Fruit fly (Drosophila melanogaster) whole organism, embryonic: ENCODE results near the gene Bet1.

Experiments
- Abd-B ChIP-seq: fragments of 200-800 bp; sonication (Bioruptor generic); optimal IDR thresholded peaks from 2 replicates; lab custom pipeline; 2018; ENCODE audit warnings: missing biosample characterization, mild to moderate bottlenecking, missing genetic modification characterization, moderate library complexity
- Aef1 ChIP-seq: fragments of 200-800 bp; sonication (Bioruptor generic); IDR thresholded peaks from 3 replicates; pipeline ENCODE4 v1.3.6; 2022; ENCODE audit warnings: missing biosample characterization, missing genetic modification characterization
- Atf6 ChIP-seq: fragments of 200-800 bp; sonication (Bioruptor generic); IDR thresholded peaks from 2 replicates; pipeline ENCODE4 v1.3.6; 2022; ENCODE audit warnings: missing biosample characterization, missing genetic modification characterization
- Bgb ChIP-seq: fragments of 200-800 bp; sonication (Bioruptor generic); IDR thresholded peaks from 2 replicates; pipeline ENCODE4 v1.3.6; 2022; ENCODE audit warnings: missing biosample characterization, missing genetic modification characterization; ENCODE audit not compliant: partially characterized antibody
- C15 ChIP-seq: fragments of 200-800 bp; sonication (Bioruptor generic); IDR thresholded peaks from 3 replicates; pipeline ENCODE4 v1.3.6; 2022; ENCODE audit warnings: missing biosample characterization, missing genetic modification characterization
- CG11398 ChIP-seq: fragments of 200-800 bp; sonication (Bioruptor generic); optimal IDR thresholded peaks from 2 replicates; lab custom pipeline; 2016; ENCODE audit warnings: missing biosample characterization, missing genetic modification characterization
- CG11696 ChIP-seq: fragments of 200-800 bp; sonication (Bioruptor generic); IDR thresholded peaks from 2 replicates; pipeline ENCODE4 v1.3.6; 2022; ENCODE audit warnings: missing biosample characterization, missing genetic modification characterization
- CG12071 ChIP-seq: fragments of 200-800 bp; sonication (Bioruptor generic); optimal IDR thresholded peaks from 3 replicates; lab custom pipeline; 2018; ENCODE audit warnings: missing biosample characterization, mild to moderate bottlenecking, missing genetic modification characterization
- CG12769 ChIP-seq: fragments of 200-800 bp; sonication (Bioruptor generic); optimal IDR thresholded peaks from 2 replicates; lab custom pipeline; 2019; ENCODE audit warnings: missing biosample characterization, mild to moderate bottlenecking, missing genetic modification characterization, moderate library complexity
- CG13123 ChIP-seq: fragments of 200-800 bp; sonication (Bioruptor generic); optimal IDR thresholded peaks from 2 replicates; lab custom pipeline; 2016; ENCODE audit warnings: missing biosample characterization, missing genetic modification characterization
- CG13424 ChIP-seq: fragments of 200-800 bp; sonication (Bioruptor generic); optimal IDR thresholded peaks from 2 replicates; lab custom pipeline; 2019; ENCODE audit warnings: missing biosample characterization, mild to moderate bottlenecking, missing genetic modification characterization, moderate library complexity
- CG15011 ChIP-seq: fragments of 200-800 bp; sonication (Bioruptor generic); optimal IDR thresholded peaks from 3 replicates; lab custom pipeline; 2018; ENCODE audit warnings: missing biosample characterization, mild to moderate bottlenecking, missing genetic modification characterization
- CG15514 ChIP-seq: fragments of 200-800 bp; sonication (Bioruptor generic); optimal IDR thresholded peaks from 3 replicates; lab custom pipeline; 2017; ENCODE audit warnings: missing biosample characterization, missing genetic modification characterization, mild to moderate bottlenecking, moderate library complexity, missing genetic modification reagents
- CG1602 ChIP-seq: fragments of 200-800 bp; sonication (Bioruptor generic); optimal IDR thresholded peaks from 3 replicates; lab custom pipeline; 2016; ENCODE audit warnings: missing biosample characterization, missing genetic modification characterization
- CG17186 ChIP-seq: fragments of 200-800 bp; sonication (Bioruptor generic); optimal IDR thresholded peaks from 3 replicates; lab custom pipeline; 2017; ENCODE audit warnings: missing biosample characterization, missing genetic modification reagents, missing genetic modification characterization
- CG17361 ChIP-seq: fragments of 200-800 bp; sonication (Bioruptor generic); IDR thresholded peaks from 3 replicates; pipeline ENCODE4 v1.3.6; 2022; ENCODE audit warnings: missing biosample characterization, missing genetic modification characterization
- CG18476 ChIP-seq: fragments of 200-800 bp; sonication (Bioruptor generic); optimal IDR thresholded peaks from 2 replicates; lab custom pipeline; 2016; ENCODE audit warnings: missing biosample characterization, mild to moderate bottlenecking, missing genetic modification characterization
- CG31224 ChIP-seq: fragments of 200-800 bp; sonication (Bioruptor generic); IDR thresholded peaks from 2 replicates; pipeline ENCODE4 v1.3.6; 2022; ENCODE audit warnings: missing biosample characterization, missing genetic modification characterization
- CG3163 ChIP-seq: fragments of 200-800 bp; sonication (Bioruptor generic); optimal IDR thresholded peaks from 3 replicates; lab custom pipeline; 2016; ENCODE audit warnings: missing biosample characterization, missing genetic modification characterization
- CG32532 ChIP-seq: fragments of 200-800 bp; sonication (Bioruptor generic); IDR thresholded peaks from 2 replicates; pipeline ENCODE4 v1.3.6; 2022; ENCODE audit warnings: missing biosample characterization, missing genetic modification characterization
- CG3847 ChIP-seq: fragments of 200-800 bp; sonication (Bioruptor generic); IDR thresholded peaks from 2 replicates; pipeline ENCODE4 v1.3.6; 2022; ENCODE audit warnings: missing biosample characterization, missing genetic modification characterization
- CG5245 ChIP-seq: fragments of 200-800 bp; sonication (Bioruptor generic); optimal IDR thresholded peaks from 3 replicates; lab custom pipeline; 2016; ENCODE audit warnings: missing biosample characterization, missing genetic modification characterization
- CG6791 ChIP-seq: fragments of 200-800 bp; sonication (Bioruptor generic); IDR thresholded peaks from 3 replicates; pipeline ENCODE4 v1.3.6; 2022; ENCODE audit warnings: missing biosample characterization, missing genetic modification characterization; ENCODE audit not compliant: partially characterized antibody
- CG8089 ChIP-seq: fragments of 200-800 bp; sonication (Bioruptor generic); optimal IDR thresholded peaks from 3 replicates; lab custom pipeline; 2016; ENCODE audit warnings: missing biosample characterization, missing genetic modification characterization
- CG8388 ChIP-seq: fragments of 200-800 bp; sonication (Bioruptor generic); optimal IDR thresholded peaks from 2 replicates; lab custom pipeline; 2019; ENCODE audit warnings: missing biosample characterization, mild to moderate bottlenecking, missing genetic modification characterization, moderate library complexity
- CG8478 ChIP-seq: fragments of >200 bp; optimal IDR thresholded peaks from 2 replicates; lab custom pipeline; 2018
- CG9797 ChIP-seq: fragments of 200-800 bp; sonication (Bioruptor generic); optimal IDR thresholded peaks from 3 replicates; lab custom pipeline; 2018; ENCODE audit warnings: missing biosample characterization, mild to moderate bottlenecking, missing genetic modification characterization
- Camta ChIP-seq: fragments of 200-800 bp; sonication (Bioruptor generic); optimal IDR thresholded peaks from 2 replicates; lab custom pipeline; 2016; ENCODE audit warnings: missing biosample characterization, missing genetic modification characterization
- Deaf1 ChIP-seq: fragments of 200-800 bp; optimal IDR thresholded peaks from 3 replicates; lab custom pipeline; 2019; ENCODE audit warnings: missing biosample characterization, mild to moderate bottlenecking, missing genetic modification characterization, moderate library complexity
- Dip3 ChIP-seq: fragments of 200-800 bp; sonication (Bioruptor generic); optimal IDR thresholded peaks from 3 replicates; lab custom pipeline; 2016; ENCODE audit warnings: missing biosample characterization, missing genetic modification characterization
- Ets65A ChIP-seq: fragments of 200-800 bp; sonication (Bioruptor generic); peaks from one replicate; lab custom pipeline; 2016; ENCODE audit warnings: missing biosample characterization, missing genetic modification characterization
- HLHmδ ChIP-seq: fragments of 200-800 bp; sonication (Bioruptor generic); optimal IDR thresholded peaks from 2 replicates; lab custom pipeline; 2018; ENCODE audit warnings: missing biosample characterization, mild to moderate bottlenecking, missing genetic modification characterization, moderate library complexity
- Hsf ChIP-seq: fragments of 200-800 bp; sonication (Bioruptor generic); optimal IDR thresholded peaks from 3 replicates; lab custom pipeline; 2016; ENCODE audit warnings: missing biosample characterization, missing genetic modification characterization
- Jarid2 ChIP-seq: fragments of 200-800 bp; sonication (Bioruptor generic); optimal IDR thresholded peaks from 3 replicates; lab custom pipeline; 2017; ENCODE audit warnings: mild to moderate bottlenecking, missing biosample characterization, missing genetic modification reagents, missing genetic modification characterization
- MTF-1 ChIP-seq: fragments of 200-800 bp; sonication (Bioruptor generic); optimal IDR thresholded peaks from 2 replicates; lab custom pipeline; 2018; ENCODE audit warnings: missing biosample characterization, mild to moderate bottlenecking, missing genetic modification characterization, borderline replicate concordance
- Mrtf ChIP-seq: fragments of 200-800 bp; sonication (Bioruptor generic); IDR thresholded peaks from 3 replicates; pipeline ENCODE4 v1.3.6; 2022; ENCODE audit warnings: missing biosample characterization, missing genetic modification characterization
- Scr ChIP-seq: fragments of 200-800 bp; sonication (Bioruptor generic); IDR thresholded peaks from 2 replicates; pipeline ENCODE4 v1.3.6; 2022; ENCODE audit warnings: missing biosample characterization, missing genetic modification characterization; ENCODE audit not compliant: partially characterized antibody
- Sox100B ChIP-seq: fragments of 200-800 bp; sonication (Bioruptor generic); optimal IDR thresholded peaks from 3 replicates; lab custom pipeline; 2018; ENCODE audit warnings: missing biosample characterization, mild to moderate bottlenecking, missing genetic modification characterization
- Usf ChIP-seq: fragments of 200-800 bp; sonication (Bioruptor generic); optimal IDR thresholded peaks from 2 replicates; lab custom pipeline; 2017; ENCODE audit warnings: missing genotype, missing biosample characterization, missing genetic modification characterization
- dysf ChIP-seq: fragments of 200-800 bp; sonication (Bioruptor generic); IDR thresholded peaks from 3 replicates; pipeline ENCODE4 v1.3.6; 2022; ENCODE audit warnings: missing biosample characterization, missing genetic modification characterization
- eyg ChIP-seq: fragments of 200-800 bp; sonication (Bioruptor generic); optimal IDR thresholded peaks from 3 replicates; lab custom pipeline; 2016; ENCODE audit warnings: missing biosample characterization, missing genetic modification characterization
- fd64A ChIP-seq: fragments of 200-800 bp; sonication (Bioruptor generic); optimal IDR thresholded peaks from 3 replicates; lab custom pipeline; 2018; ENCODE audit warnings: missing biosample characterization, mild to moderate bottlenecking, missing genetic modification characterization
- fru ChIP-seq: fragments of >200 bp; optimal IDR thresholded peaks from 2 replicates; lab custom pipeline; 2017
- gsb-n ChIP-seq: fragments of 200-800 bp; sonication (Bioruptor generic); optimal IDR thresholded peaks from 3 replicates; lab custom pipeline; 2018; ENCODE audit warnings: missing biosample characterization, mild to moderate bottlenecking, missing genetic modification characterization
- her ChIP-seq: fragments of 200-800 bp; sonication (Bioruptor generic); optimal IDR thresholded peaks from 2 replicates; lab custom pipeline; 2016; ENCODE audit warnings: missing biosample characterization, missing genetic modification characterization
- pan ChIP-seq, 4 experiments: fragments of >200 bp in 3 of 4; fragments of 200-800 bp in 1 of 4; sonication (Bioruptor generic) in 1 of 4; optimal IDR thresholded peaks in 3 of 4; IDR thresholded peaks in 1 of 4; 2 replicates each; pipeline versions ENCODE4 v1.3.6 to Lab custom; 2017 to 2022; ENCODE audit warnings: missing biosample characterization in 2 of 4, missing genetic modification characterization in 2 of 4, mixed read lengths in 1 of 4
- tna ChIP-seq: fragments of 200-800 bp; sonication (Bioruptor generic); IDR thresholded peaks from 2 replicates; pipeline ENCODE4 v1.3.6; 2022; ENCODE audit warnings: missing biosample characterization, missing genetic modification characterization; ENCODE audit not compliant: partially characterized antibody
- unpg ChIP-seq: fragments of 200-800 bp; sonication (Bioruptor generic); optimal IDR thresholded peaks from 3 replicates; lab custom pipeline; 2018; ENCODE audit warnings: missing biosample characterization, mild to moderate bottlenecking, missing genetic modification characterization, moderate library complexity
- zfh2 ChIP-seq: fragments of 200-800 bp; sonication (Bioruptor generic); optimal IDR thresholded peaks from 2 replicates; lab custom pipeline; 2016; ENCODE audit warnings: missing biosample characterization, missing genetic modification characterization

Gene Bet1

DNA sequence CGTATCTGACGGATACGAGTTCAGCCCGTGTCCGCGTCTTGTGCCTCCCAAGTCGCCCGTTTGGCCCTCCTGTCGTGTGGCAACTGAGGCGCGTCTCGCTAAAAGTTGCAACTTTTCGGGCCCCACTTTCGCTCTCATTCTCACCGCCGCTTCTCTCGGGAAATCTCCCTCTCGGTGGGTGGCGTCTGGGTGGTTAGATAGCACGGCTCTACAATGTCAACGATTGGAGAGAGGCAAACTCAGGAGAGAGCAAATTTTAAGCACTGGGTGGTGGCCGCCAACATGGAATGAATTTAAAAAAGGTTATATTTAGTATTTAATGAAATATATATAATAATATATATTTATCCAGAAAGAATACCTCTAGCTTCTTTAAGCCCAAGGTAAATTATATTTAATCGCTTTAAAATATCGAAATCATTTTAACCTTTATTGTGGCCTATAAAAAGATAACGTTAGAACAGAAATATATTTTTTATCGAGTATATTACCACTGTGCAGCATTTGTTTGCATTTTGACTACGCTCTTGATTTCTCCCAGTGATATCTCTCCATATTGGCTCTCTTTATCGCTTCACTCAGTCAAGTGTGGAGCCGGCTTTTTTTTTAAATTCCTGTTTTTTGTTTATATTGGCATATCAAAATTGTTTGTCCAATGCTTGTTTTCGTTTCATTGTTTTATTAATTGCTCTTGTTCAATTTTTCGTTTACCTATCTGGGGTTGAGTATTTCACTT, 31.4 kb downstream of the Bet1 start, which contains the start of gene Gbs-76A (continued):
- no peak for TF ChIP-seq MTF-1
- TF ChIP-seq Scr (GFP tag; lab: Robert Waterston, UW) = peak; percentile 33; the same call in 1 of the 2 replicates
- no peak for TF ChIP-seq CG3163 (GFP tag; lab: Kevin White, UChicago)
- TF ChIP-seq Ets65A (GFP tag; lab: Kevin White, UChicago) = peak; percentile 66
- peak; percentile 60 for TF ChIP-seq CG1602 (GFP tag; lab: Kevin White, UChicago)
- no peak for TF ChIP-seq her (GFP tag; lab: Kevin White, UChicago)
- TF ChIP-seq Dip3 (GFP tag; lab: Kevin White, UChicago) = no peak
- TF ChIP-seq Mrtf (GFP tag; lab: Robert Waterston, UW) = 0 out of 3 replicates have a peak, but pooled peaks have one; percentile 48
- TF ChIP-seq CG6791 (GFP tag; lab: Robert Waterston, UW) = no peak
- peak; percentile 53 for TF ChIP-seq CG31224 (GFP tag; lab: Robert Waterston, UW)
- no peak for TF ChIP-seq C15 (GFP tag; lab: Robert Waterston, UW)
- no peak for TF ChIP-seq CG5245 (GFP tag; lab: Kevin White, UChicago)
- TF ChIP-seq CG9797 (GFP tag; lab: Kevin White, UChicago) = no peak
- TF ChIP-seq zfh2 (GFP tag; lab: Kevin White, UChicago) = no peak
- no peak for TF ChIP-seq CG8478
- TF ChIP-seq CG12769 = no peak
- TF ChIP-seq CG13424 (tag; lab: Kevin White, UChicago) = peak; percentile 89
- no peak for TF ChIP-seq fru (lab: Kevin White, UChicago)
- peak; percentile 90 for TF ChIP-seq unpg (GFP tag; lab: Kevin White, UChicago)
- peak; percentile 77 for TF ChIP-seq CG32532 (GFP tag; lab: Robert Waterston, UW)
- TF ChIP-seq CG17361 = peak; percentile 88
- peak; percentile 12 for TF ChIP-seq CG18476
- TF ChIP-seq Usf (GFP tag; lab: Kevin White, UChicago) = peak; percentile 33
- TF ChIP-seq CG11696 = no peak
- TF ChIP-seq Jarid2 (GFP tag; lab: Kevin White, UChicago) = no peak
- TF ChIP-seq CG12071 (GFP tag; lab: Kevin White, UChicago) = no peak
- TF ChIP-seq tna = no peak
- TF ChIP-seq CG3847 (GFP tag; lab: Robert Waterston, UW) = peak; percentile 67
- no peak for TF ChIP-seq pan (optimal IDR thresholded peaks at IDR 0.05; lab: Kevin White, UChicago)
- peak in 1 of 2 experiments; percentile 78 for TF ChIP-seq pan (GFP tag; optimal IDR thresholded peaks at IDR 0.05 in 1 of 2, IDR thresholded peaks at IDR 0.05 in 1 of 2)
- TF ChIP-seq CG11398 (GFP tag; lab: Kevin White, UChicago) = no peak
- TF ChIP-seq CG13123 (GFP tag; lab: Kevin White, UChicago) = peak; percentile 29
- peak; percentile 58 for TF ChIP-seq Deaf1
- TF ChIP-seq Camta (GFP tag; lab: Kevin White, UChicago) = peak; percentile 1
- TF ChIP-seq Atf6 (GFP tag; lab: Robert Waterston, UW) = peak; percentile 68
- TF ChIP-seq Aef1 (GFP tag; lab: Robert Waterston, UW) = peak; percentile 64
- TF ChIP-seq CG15514 (GFP tag; lab: Kevin White, UChicago) = peak; percentile 69
- peak; percentile 85; the same call in 2 of the 3 replicates for TF ChIP-seq dysf (GFP tag; lab: Robert Waterston, UW)
- TF ChIP-seq Sox100B = peak; percentile 85
- no peak for TF ChIP-seq fd64A
- TF ChIP-seq CG8089 (GFP tag; lab: Kevin White, UChicago) = peak; percentile 3
- TF ChIP-seq CG8388 (GFP tag; lab: Kevin White, UChicago) = peak; percentile 84
- TF ChIP-seq CG15011 (GFP tag; lab: Kevin White, UChicago) = peak; percentile 46
- TF ChIP-seq gsb-n (tag; lab: Kevin White, UChicago) = peak; percentile 71
- TF ChIP-seq eyg (GFP tag; lab: Kevin White, UChicago) = no peak
- TF ChIP-seq HLHmδ (GFP tag; lab: Kevin White, UChicago) = no peak
- TF ChIP-seq CG17186 (GFP tag; lab: Kevin White, UChicago) = no peak
- TF ChIP-seq Abd-B (GFP tag; lab: Kevin White, UChicago) = peak; percentile 79
- no peak for TF ChIP-seq Bgb
- peak; percentile 21 for TF ChIP-seq Hsf (GFP tag; lab: Kevin White, UChicago)
